Worm (Caenorhabditis elegans): ENCODE measurements around the gene Y61A9LA.12.
"Not testable (repeated sequence)": the region's sequence is repeated elsewhere in the genome, so short reads cannot be mapped to it uniquely, and the experiment has no call there.

The Y61A9LA.12 gene

DNA sequence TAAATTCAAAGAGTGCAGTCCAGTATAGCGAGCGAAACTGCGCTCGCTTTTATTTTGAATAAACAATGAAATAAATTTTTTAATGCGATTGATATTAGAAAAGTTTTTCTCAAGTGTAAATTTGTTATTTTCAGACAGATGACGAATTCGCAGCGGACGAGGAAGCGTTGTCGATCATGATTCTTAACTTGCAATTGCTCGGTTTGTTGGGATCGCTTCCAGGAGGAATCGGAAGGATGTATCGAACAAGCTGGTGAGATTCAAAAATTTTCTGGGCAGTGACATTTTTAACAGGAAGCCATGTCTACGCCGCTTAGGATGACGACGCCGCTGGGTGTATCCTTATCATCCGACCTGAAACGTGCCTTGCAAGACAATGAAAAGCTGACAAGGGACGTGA, at the start of gene Y61A9LA.12:
Gene Y61A9LA.12 (plus strand): TSS at position 301 of the 400 bp plus-strand sequence.
- TF ChIP-seq lir-3 (tag; optimal IDR thresholded peaks at IDR 0.05); snpc-1.2 (GFP tag; IDR thresholded peaks at IDR 0.05); hlh-11 (tag; optimal IDR thresholded peaks at IDR 0.05): not testable (repeated sequence)

DNA sequence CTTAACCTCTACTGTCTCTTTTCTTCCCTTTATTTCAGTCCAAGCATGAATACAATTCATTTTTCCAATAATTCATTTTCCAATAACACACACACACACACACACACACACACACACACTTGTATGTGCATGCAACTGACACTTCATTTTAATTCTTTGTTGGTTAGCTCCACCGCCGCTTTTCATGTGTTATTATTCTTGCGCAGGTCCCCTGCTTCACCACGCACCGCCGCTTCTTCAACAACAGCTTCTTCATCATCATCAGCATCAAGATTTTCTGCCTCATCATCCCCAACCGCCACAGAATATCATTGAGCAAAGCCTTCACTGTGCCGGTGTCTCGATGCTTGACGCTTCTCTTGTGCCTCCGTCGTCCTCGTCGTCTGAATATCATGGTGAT, 49.2 kb upstream of the Y61A9LA.12 start:
- TF ChIP-seq unc-62 (GFP tag; optimal IDR thresholded peaks at IDR 0.05 in 1 of 2) (peak in 1 of 2 experiments; percentile 94), unc-62 (tag; optimal IDR thresholded peaks at IDR 0.05) (no peak), lin-1 (GFP tag; IDR thresholded peaks at IDR 0.05) (no peak), ztf-11 (tag; optimal IDR thresholded peaks at IDR 0.05) (no peak), arid-1 (GFP tag; conservative IDR thresholded peaks at IDR 0.05) (no peak)

DNA sequence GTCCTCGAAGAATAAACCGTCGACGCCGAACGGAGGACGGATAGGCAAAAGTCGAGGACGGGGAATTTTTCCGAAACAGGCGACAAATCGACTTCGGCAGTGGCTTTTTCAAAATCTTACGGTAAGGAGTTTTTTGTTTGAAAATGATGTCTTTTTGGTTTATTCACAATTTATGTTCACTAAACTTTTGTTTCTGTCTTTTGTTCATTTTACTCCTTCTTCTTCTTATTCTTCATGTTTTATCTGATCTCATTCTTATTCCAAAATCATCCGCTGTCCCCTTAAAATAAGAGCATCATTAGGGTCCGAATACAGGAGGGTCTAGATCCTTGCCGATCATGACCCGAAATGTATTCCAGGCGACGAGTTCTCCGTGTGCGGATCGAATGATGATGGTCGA, 48.7 kb upstream of the Y61A9LA.12 start:
- TF ChIP-seq ceh-32 (tag; optimal IDR thresholded peaks at IDR 0.05; ENCODE audit: poor library complexity) = no peak
- no peak for TF ChIP-seq aly-2 (tag; optimal IDR thresholded peaks at IDR 0.05)
- peak in 1 of 2 experiments; percentile 99 for TF ChIP-seq unc-62 (GFP tag; optimal IDR thresholded peaks at IDR 0.05 in 1 of 2)
- no peak for TF ChIP-seq unc-62 (tag; optimal IDR thresholded peaks at IDR 0.05)

DNA sequence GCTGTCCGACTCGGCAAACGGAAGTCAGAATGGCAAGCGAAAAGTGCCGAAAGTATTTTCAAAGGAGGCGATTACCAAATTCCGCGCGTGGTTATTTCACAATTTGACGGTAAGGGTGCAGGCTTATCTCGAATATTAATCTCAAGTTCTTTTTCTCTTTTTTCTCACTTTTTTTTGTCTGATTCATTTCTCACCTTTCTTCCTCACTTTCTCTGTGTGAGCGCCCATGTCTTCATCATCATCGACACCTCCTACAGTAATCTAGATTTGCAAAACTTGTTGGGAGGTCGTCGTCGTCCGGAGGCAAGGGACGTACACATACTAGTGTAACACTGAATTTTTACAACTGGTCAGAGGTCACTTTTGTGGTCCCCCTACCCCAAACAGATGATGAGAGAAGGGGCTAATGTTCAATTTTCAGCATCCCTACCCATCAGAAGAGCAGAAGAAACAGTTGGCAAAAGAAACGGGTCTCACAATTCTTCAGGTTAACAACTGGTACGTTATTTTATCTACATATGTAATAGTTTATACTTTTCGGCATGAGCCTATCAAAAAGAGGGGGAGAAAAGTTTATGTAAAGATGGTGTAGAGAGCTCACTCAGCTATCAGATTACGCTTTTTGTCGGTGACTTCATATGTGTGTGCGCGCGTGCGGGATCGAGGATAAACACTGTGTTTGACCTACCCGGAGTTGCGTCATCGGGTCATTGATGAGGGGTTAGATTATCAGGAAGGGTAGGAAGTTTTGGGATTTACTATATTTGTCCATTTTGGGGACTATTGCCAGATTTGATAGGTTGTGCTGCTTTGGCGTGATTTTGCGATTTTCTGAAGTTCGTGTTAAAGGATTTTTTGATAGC, 48.0 kb upstream of the Y61A9LA.12 start:
- TF ChIP-seq unc-62 (GFP tag; optimal IDR thresholded peaks at IDR 0.05 in 1 of 2) (peak in 1 of 2 experiments; percentile 67), unc-62 (tag; optimal IDR thresholded peaks at IDR 0.05) (no peak), lin-29 (GFP tag; IDR thresholded peaks at IDR 0.05) (no peak)

DNA sequence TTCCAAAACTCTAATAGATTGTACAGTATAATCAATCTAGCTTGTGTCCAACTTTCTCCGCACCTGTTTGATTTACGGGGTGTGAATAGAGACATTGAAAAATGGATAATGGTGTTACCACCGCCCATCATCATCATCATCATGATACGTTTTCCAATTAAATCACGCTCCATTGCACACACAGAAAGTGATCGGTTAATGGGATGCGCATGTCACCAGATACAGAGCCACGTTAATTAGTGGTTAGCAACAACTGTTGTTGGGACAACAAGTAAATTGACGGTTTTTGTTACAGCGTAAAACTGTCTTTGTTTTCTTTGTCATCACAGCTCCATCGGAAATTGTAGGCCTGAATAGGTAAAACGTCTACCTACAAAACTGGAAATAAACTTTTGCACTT, 47.0 kb upstream of the Y61A9LA.12 start:
- TF ChIP-seq unc-62 (GFP tag; optimal IDR thresholded peaks at IDR 0.05 in 1 of 2) (peak in 1 of 2 experiments; percentile 64), unc-62 (tag; optimal IDR thresholded peaks at IDR 0.05) (no peak), lir-3 (tag; optimal IDR thresholded peaks at IDR 0.05) (no peak), aha-1 (tag) (peak; percentile 78)

DNA sequence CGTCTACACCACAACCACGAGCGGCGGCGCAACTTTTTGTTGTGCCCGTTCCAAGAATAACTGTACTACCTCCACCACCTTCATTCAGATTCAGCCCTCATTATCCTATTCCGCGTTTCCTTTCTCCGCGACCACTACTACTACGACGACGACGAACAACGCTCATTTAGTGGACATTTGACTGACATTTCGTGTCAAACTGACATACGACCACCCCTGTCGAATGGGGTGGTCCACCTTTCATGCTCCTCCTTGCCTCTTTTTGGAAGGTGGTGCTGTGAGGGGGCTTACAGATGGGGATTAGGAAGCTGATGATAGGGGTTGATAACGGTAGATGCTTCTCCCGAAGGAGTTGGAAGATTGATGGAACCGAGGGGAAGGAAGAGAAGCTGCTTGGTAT, 46.5 kb upstream of the Y61A9LA.12 start:
- no peak for TF ChIP-seq lin-1 (GFP tag; IDR thresholded peaks at IDR 0.05)
- no peak for TF ChIP-seq aly-2 (tag; optimal IDR thresholded peaks at IDR 0.05)
- TF ChIP-seq dmd-9 (GFP tag; IDR thresholded peaks at IDR 0.05) = no peak
- no peak for TF ChIP-seq nhr-77 (tag; optimal IDR thresholded peaks at IDR 0.05)
- peak in 1 of 2 experiments; percentile 100 for TF ChIP-seq unc-62 (GFP tag; optimal IDR thresholded peaks at IDR 0.05 in 1 of 2)
- TF ChIP-seq unc-62 (tag; optimal IDR thresholded peaks at IDR 0.05) = no peak

DNA sequence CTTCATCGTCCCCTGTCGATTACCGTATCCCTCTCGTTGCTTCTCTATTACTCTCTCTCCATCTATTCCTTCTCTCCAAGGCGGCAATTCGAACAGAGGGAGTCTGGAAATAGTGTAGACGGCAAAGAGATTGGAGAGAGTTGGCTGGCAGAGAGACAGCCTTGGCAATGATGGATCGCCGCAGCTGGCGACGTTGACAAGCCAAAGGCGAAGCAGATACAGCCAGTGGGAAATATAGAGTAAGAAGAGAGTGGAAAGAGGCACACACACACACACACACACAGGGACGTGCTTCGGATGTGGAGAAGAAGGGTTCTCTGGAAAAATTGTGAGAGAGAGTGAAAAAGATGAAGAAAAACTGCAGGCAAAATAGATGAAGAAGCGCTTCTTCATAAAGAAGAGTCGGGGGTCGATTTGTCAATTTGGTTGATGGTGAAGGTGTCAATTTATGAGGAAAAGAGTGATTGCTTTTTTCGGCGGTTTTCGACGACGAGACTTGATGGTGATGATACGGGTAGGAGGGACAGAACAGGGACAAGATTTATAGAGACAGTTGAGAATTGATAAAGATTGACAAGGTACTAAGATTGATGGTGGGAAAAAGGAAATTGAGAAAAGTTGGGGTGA, 45.7 kb upstream of the Y61A9LA.12 start:
- TF ChIP-seq tra-1 (GFP tag; IDR thresholded peaks at IDR 0.05) (peak; percentile 17; the same call in 1 of the 2 replicates), mdl-1 (tag; optimal IDR thresholded peaks at IDR 0.05) (peak in 1 of 2 experiments; percentile 70), R02D3.7 (tag; optimal IDR thresholded peaks at IDR 0.05) (no peak), nhr-48 (tag; optimal IDR thresholded peaks at IDR 0.05) (peak; percentile 5), vab-7 (GFP tag; IDR thresholded peaks at IDR 0.05) (peak; percentile 40; the same call in 1 of the 2 replicates), spr-3 (GFP tag; optimal IDR thresholded peaks at IDR 0.05) (no peak), ceh-20 (GFP tag; IDR thresholded peaks at IDR 0.05) (peak; percentile 91), lsy-2 (tag; optimal IDR thresholded peaks at IDR 0.05) (peak; percentile 79 to 94), snpc-4 (tag; optimal IDR thresholded peaks at IDR 0.05) (no peak), dmd-8 (GFP tag; IDR thresholded peaks at IDR 0.05) (no peak), arid-1 (GFP tag; conservative IDR thresholded peaks at IDR 0.05) (no peak), T26A8.4 (GFP tag; IDR thresholded peaks at IDR 0.05) (no peak), ZK337.2 (GFP tag; IDR thresholded peaks at IDR 0.05) (no peak), ces-1 (GFP tag; optimal IDR thresholded peaks at IDR 0.05) (no peak), attf-4 (tag; optimal IDR thresholded peaks at IDR 0.05) (no peak), nhr-76 (tag; optimal IDR thresholded peaks at IDR 0.05) (no peak), lin-1 (GFP tag; IDR thresholded peaks at IDR 0.05) (no peak), dve-1 (tag; optimal IDR thresholded peaks at IDR 0.05; ENCODE audit: insufficient read depth) (peak; percentile 14), F44E2.7 (GFP tag; IDR thresholded peaks at IDR 0.05) (no peak), Y105C5A.15 (GFP tag; IDR thresholded peaks at IDR 0.05) (no peak), ama-1 (optimal IDR thresholded peaks at IDR 0.05) (peak; percentile 39), mxl-3 (GFP tag; optimal IDR thresholded peaks at IDR 0.05) (peak; percentile 37), lin-13 (GFP tag; optimal IDR thresholded peaks at IDR 0.05) (no peak), duxl-1 (tag; optimal IDR thresholded peaks at IDR 0.05; ENCODE audit: poor library complexity) (no peak)
